Worm (Caenorhabditis elegans) whole organism, L4 larva: ENCODE results near the gene fndc-1.

ENCODE experiments used
- dpl-1 ChIP-seq: fragments of 150-350 bp; optimal IDR thresholded peaks from 2 replicates; lab custom pipeline; 2014; ENCODE audit warnings: missing biosample characterization, missing genetic modification reagents, missing genetic modification characterization
- nhr-76 ChIP-seq: fragments of 150-350 bp; optimal IDR thresholded peaks from 2 replicates; lab custom pipeline; 2014; ENCODE audit warnings: missing biosample characterization, missing genetic modification characterization

DNA sequence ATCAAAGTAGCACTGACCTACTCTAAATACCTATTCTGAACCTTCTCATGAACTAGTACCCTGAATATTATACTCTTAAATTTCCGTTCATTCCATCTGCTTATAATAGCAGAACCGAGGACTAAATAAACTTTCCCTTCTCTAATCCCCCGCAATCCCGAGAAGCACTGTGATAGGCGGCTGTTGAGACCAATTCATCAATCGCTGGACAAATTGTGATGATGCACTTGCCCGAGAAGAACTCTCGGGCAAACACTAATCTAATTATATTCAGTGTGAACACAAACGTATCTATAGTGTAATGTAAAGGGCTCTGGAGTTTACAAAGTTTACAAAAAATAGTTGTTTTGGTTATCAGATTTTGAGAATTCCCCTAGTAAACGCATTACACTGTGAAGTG is 37.8 kb upstream of the fndc-1 start:
- TF ChIP-seq dpl-1 (GFP tag; lab: Kevin White, UChicago) (no peak), nhr-76 (tag; lab: Kevin White, UChicago) (no peak)
